Worm (Caenorhabditis elegans): ENCODE results near the gene flp-23.

flp-23 gene

ce11 chrIII:8639188-8639795, 11.3 kb upstream of the flp-23 start, which contains the start of gene fip-1:
Gene fip-1 (plus strand): TSS chrIII:8639745.
- TF ChIP-seq unc-62 (GFP tag; optimal IDR thresholded peaks at IDR 0.05), result no peak

ce11 chrIII:8643639-8644038, 6.9 kb upstream of the flp-23 start, which contains the start of gene twk-7:
Gene twk-7 (minus strand): TSS chrIII:8643739.
- TF ChIP-seq unc-62 (GFP tag; optimal IDR thresholded peaks at IDR 0.05), result no peak

- TF ChIP-seq unc-62 (GFP tag; optimal IDR thresholded peaks at IDR 0.05), result no peak
Observed at ce11 chrIII:8646021-8646420, 4.5 kb upstream of the flp-23 start.

- no peak for TF ChIP-seq unc-62 (GFP tag; optimal IDR thresholded peaks at IDR 0.05)
Observed at ce11 chrIII:8648589-8648988, 2.0 kb upstream of the flp-23 start, which contains the start of gene F22B7.3. Gene F22B7.3 (plus strand): TSS chrIII:8648889.

- TF ChIP-seq unc-62 (GFP tag; optimal IDR thresholded peaks at IDR 0.05), result no peak
Observed at ce11 chrIII:8652112-8652694, 1.6 kb downstream of the flp-23 start.

ce11 chrIII:8652922-8653321, 2.4 kb downstream of the flp-23 start:
- no peak for TF ChIP-seq unc-62 (GFP tag; optimal IDR thresholded peaks at IDR 0.05)

ce11 chrIII:8653457-8653856, 2.9 kb downstream of the flp-23 start:
- TF ChIP-seq unc-62 (GFP tag; optimal IDR thresholded peaks at IDR 0.05), result no peak

ce11 chrIII:8653875-8654386, 3.4 kb downstream of the flp-23 start, which contains the start of gene F22B7.9:
Gene F22B7.9 (minus strand): TSS chrIII:8653925.
- TF ChIP-seq unc-62 (GFP tag; optimal IDR thresholded peaks at IDR 0.05), result no peak

- TF ChIP-seq unc-62 (GFP tag; optimal IDR thresholded peaks at IDR 0.05), result no peak
Observed at ce11 chrIII:8654400-8654980, 3.9 kb downstream of the flp-23 start.

ce11 chrIII:8655412-8655811, 4.8 kb downstream of the flp-23 start:
- no peak for TF ChIP-seq unc-62 (GFP tag; optimal IDR thresholded peaks at IDR 0.05)

- TF ChIP-seq unc-62 (GFP tag; optimal IDR thresholded peaks at IDR 0.05), result no peak
Observed at ce11 chrIII:8656055-8656454, 5.5 kb downstream of the flp-23 start.

ce11 chrIII:8656957-8657356, 6.4 kb downstream of the flp-23 start:
- TF ChIP-seq unc-62 (GFP tag; optimal IDR thresholded peaks at IDR 0.05), result no peak

ce11 chrIII:8657676-8658366, 7.3 kb downstream of the flp-23 start:
- no peak for TF ChIP-seq unc-62 (GFP tag; optimal IDR thresholded peaks at IDR 0.05)

ce11 chrIII:8658367-8658761, 7.8 kb downstream of the flp-23 start:
- TF ChIP-seq unc-62 (GFP tag; optimal IDR thresholded peaks at IDR 0.05), result no peak

ce11 chrIII:8663143-8663542, 12.6 kb downstream of the flp-23 start:
- no peak for TF ChIP-seq unc-62 (GFP tag; optimal IDR thresholded peaks at IDR 0.05)

- no peak for TF ChIP-seq unc-62 (GFP tag; optimal IDR thresholded peaks at IDR 0.05)
Observed at ce11 chrIII:8664897-8665388, 14.4 kb downstream of the flp-23 start, which contains the start of gene F22B7.1. Gene F22B7.1 (plus strand): TSS chrIII:8665338.
